Fruit fly (Drosophila melanogaster): Measurements from ENCODE around the gene Nep2.

Gene Nep2

DNA sequence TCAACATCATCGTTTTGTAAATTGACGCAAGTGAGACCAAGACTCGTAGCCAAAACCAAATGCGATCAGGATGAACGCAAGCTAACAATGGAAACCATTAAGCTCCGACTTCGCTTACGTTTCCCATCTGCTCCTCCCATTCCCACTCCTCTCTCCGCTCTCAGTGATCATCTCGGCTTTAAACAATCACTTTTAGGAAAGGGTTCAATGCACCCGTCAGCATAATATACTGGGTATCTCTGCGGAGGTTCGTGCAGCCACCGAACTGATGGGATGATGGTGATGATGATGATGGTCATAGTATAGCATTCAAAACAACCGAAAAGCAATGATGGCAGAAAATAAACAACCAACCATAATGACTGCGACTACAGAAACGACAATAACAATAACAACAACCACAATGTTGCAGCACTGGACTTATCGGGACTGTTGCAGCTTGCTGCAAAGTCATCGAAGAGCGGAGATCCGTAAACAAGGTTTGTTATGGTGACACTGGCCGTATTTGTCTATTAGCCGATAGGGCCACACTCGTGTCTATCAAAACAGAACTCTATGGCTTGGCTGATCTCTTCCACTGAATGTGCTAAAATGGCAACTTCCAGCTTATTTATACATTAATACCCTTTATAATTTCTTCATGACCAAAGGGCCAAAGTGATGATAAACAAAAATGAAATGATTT is 54.6 kb downstream of the Nep2 start:
- TF ChIP-seq Sp1 (GFP tag; optimal IDR thresholded peaks at IDR 0.05) = no peak
- TF ChIP-seq GATAd (GFP tag; optimal IDR thresholded peaks at IDR 0.05) = no peak
- TF ChIP-seq Hnf4 (GFP tag; optimal IDR thresholded peaks at IDR 0.05) = no peak
- no peak for TF ChIP-seq N (GFP tag; optimal IDR thresholded peaks at IDR 0.05)
- TF ChIP-seq fru (GFP tag; optimal IDR thresholded peaks at IDR 0.05) = no peak
- no peak for TF ChIP-seq Vsx2 (GFP tag; optimal IDR thresholded peaks at IDR 0.05; ENCODE audit: partially characterized antibody)
- no peak for TF ChIP-seq h (GFP tag; optimal IDR thresholded peaks at IDR 0.05)
- TF ChIP-seq Hr78 (GFP tag; optimal IDR thresholded peaks at IDR 0.05) = no peak
- TF ChIP-seq usp (GFP tag; optimal IDR thresholded peaks at IDR 0.05) = no peak
- no peak for TF ChIP-seq sv (GFP tag; optimal IDR thresholded peaks at IDR 0.05)
- no peak for TF ChIP-seq HLH106 (tag; optimal IDR thresholded peaks at IDR 0.05)
- no peak for TF ChIP-seq dmrt93B (GFP tag; optimal IDR thresholded peaks at IDR 0.05)
- TF ChIP-seq br (GFP tag; optimal IDR thresholded peaks at IDR 0.05) = no peak
- TF ChIP-seq Myc (optimal IDR thresholded peaks at IDR 0.05) = no peak
- TF ChIP-seq Mio (GFP tag; optimal IDR thresholded peaks at IDR 0.05) = no peak
